Worm (Caenorhabditis elegans) whole organism, mixed stage, embryonic: ENCODE data around the gene C25B8.8.
A peak's percentile ranks its signal among the peaks of the same experiment; 100 is the strongest.

Source experiments
- M03D4.4 ChIP-seq: sonication (generic microtip); optimal IDR thresholded peaks from 2 replicates; lab custom pipeline; 2017; ENCODE audit warnings: mild to moderate bottlenecking, missing genetic modification characterization, missing compliant biosample characterization
- bed-3 ChIP-seq: fragments of 200-800 bp; sonication (Bioruptor generic); optimal IDR thresholded peaks from 3 replicates; lab custom pipeline; 2018; ENCODE audit warnings: mild to moderate bottlenecking, missing genetic modification characterization, moderate library complexity, missing compliant biosample characterization
- blmp-1 ChIP-seq: fragments of 150-350 bp; optimal IDR thresholded peaks from 2 replicates; lab custom pipeline; 2014; ENCODE audit warnings: missing biosample characterization, missing genetic modification characterization
- ceh-39 ChIP-seq: fragments of 150-350 bp; optimal IDR thresholded peaks from 2 replicates; lab custom pipeline; 2014; ENCODE audit warnings: missing biosample characterization, missing genetic modification characterization
- ceh-43 ChIP-seq: fragments of 200-800 bp; sonication (Bioruptor generic); optimal IDR thresholded peaks from 2 replicates; lab custom pipeline; 2018; ENCODE audit warnings: mild to moderate bottlenecking, missing genetic modification characterization, moderate library complexity, missing compliant biosample characterization
- ceh-83 ChIP-seq: fragments of 200-800 bp; sonication (Bioruptor generic); optimal IDR thresholded peaks from 2 replicates; lab custom pipeline; 2018; ENCODE audit warnings: mild to moderate bottlenecking, missing genetic modification characterization, missing compliant biosample characterization
- ces-1 ChIP-seq: fragments of 150-350 bp; optimal IDR thresholded peaks from 2 replicates; lab custom pipeline; 2014; ENCODE audit warnings: missing biosample characterization, missing genetic modification reagents, missing genetic modification characterization
- cnd-1 ChIP-seq: fragments of 200-800 bp; sonication (Bioruptor generic); optimal IDR thresholded peaks from 2 replicates; lab custom pipeline; 2018; ENCODE audit warnings: mild to moderate bottlenecking, missing genetic modification characterization, missing compliant biosample characterization
- drap-1 ChIP-seq: fragments of 200-800 bp; sonication (Bioruptor generic); optimal IDR thresholded peaks from 3 replicates; lab custom pipeline; 2018; ENCODE audit warnings: mild to moderate bottlenecking, missing genetic modification characterization, missing compliant biosample characterization
- elt-1 ChIP-seq: sonication (generic microtip); optimal IDR thresholded peaks from 2 replicates; lab custom pipeline; 2017; ENCODE audit warnings: missing genetic modification characterization, mild to moderate bottlenecking, missing compliant biosample characterization, antibody characterized with exemption, moderate library complexity, borderline replicate concordance; ENCODE audit not compliant: insufficient read depth
- elt-3 ChIP-seq: fragments of 150-350 bp; optimal IDR thresholded peaks from 2 replicates; lab custom pipeline; 2014; ENCODE audit warnings: missing biosample characterization, missing genetic modification characterization
- flh-1 ChIP-seq: fragments of 200-800 bp; sonication (Bioruptor generic); optimal IDR thresholded peaks from 2 replicates; lab custom pipeline; 2018; ENCODE audit warnings: mild to moderate bottlenecking, missing genetic modification characterization, moderate library complexity, missing compliant biosample characterization
- ham-2 ChIP-seq: fragments of 200-800 bp; sonication (Bioruptor generic); optimal IDR thresholded peaks from 2 replicates; lab custom pipeline; 2018; ENCODE audit warnings: mild to moderate bottlenecking, missing genetic modification characterization, missing compliant biosample characterization
- hlh-1 ChIP-seq: fragments of 150-350 bp; optimal IDR thresholded peaks from 2 replicates; lab custom pipeline; 2014; ENCODE audit warnings: missing biosample characterization, missing genetic modification reagents, missing genetic modification characterization
- lin-13 ChIP-seq: fragments of 150-350 bp; optimal IDR thresholded peaks from 2 replicates; lab custom pipeline; 2014; ENCODE audit warnings: missing biosample characterization, missing genetic modification characterization
- lin-32 ChIP-seq: fragments of 200-800 bp; sonication (Bioruptor generic); optimal IDR thresholded peaks from 2 replicates; lab custom pipeline; 2018; ENCODE audit warnings: mild to moderate bottlenecking, missing genetic modification characterization, missing compliant biosample characterization
- lsy-2 ChIP-seq: fragments of 150-350 bp; optimal IDR thresholded peaks from 2 replicates; lab custom pipeline; 2014; ENCODE audit warnings: missing biosample characterization, missing genetic modification characterization
- mab-5 ChIP-seq: fragments of 150-350 bp; optimal IDR thresholded peaks from 2 replicates; lab custom pipeline; 2014; ENCODE audit warnings: missing biosample characterization, missing genetic modification characterization
- mep-1 ChIP-seq: fragments of 150-350 bp; optimal IDR thresholded peaks from 2 replicates; lab custom pipeline; 2017; ENCODE audit warnings: missing biosample characterization, missing genetic modification reagents, missing genetic modification characterization, inconsistent platforms
- mls-2 ChIP-seq: sonication (generic microtip); optimal IDR thresholded peaks from 2 replicates; lab custom pipeline; 2016; ENCODE audit warnings: mild to moderate bottlenecking, missing genetic modification characterization, moderate library complexity, missing compliant biosample characterization
- nhr-12 ChIP-seq: fragments of 150-350 bp; optimal IDR thresholded peaks from 2 replicates; lab custom pipeline; 2014; ENCODE audit warnings: missing biosample characterization, missing genetic modification characterization
- nhr-2 ChIP-seq: fragments of 150-350 bp; optimal IDR thresholded peaks from 2 replicates; lab custom pipeline; 2014; ENCODE audit warnings: missing biosample characterization, missing genetic modification characterization
- nhr-237 ChIP-seq: fragments of 150-350 bp; optimal IDR thresholded peaks from 2 replicates; lab custom pipeline; 2014; ENCODE audit warnings: missing biosample characterization, missing genetic modification characterization
- nhr-28 ChIP-seq: fragments of 150-350 bp; optimal IDR thresholded peaks from 2 replicates; lab custom pipeline; 2014; ENCODE audit warnings: missing biosample characterization, missing genetic modification characterization
- pha-4 ChIP-seq: fragments of 150-350 bp; optimal IDR thresholded peaks from 2 replicates; lab custom pipeline; 2018; ENCODE audit warnings: missing biosample characterization, missing genetic modification reagents, missing genetic modification characterization
- sem-2 ChIP-seq: fragments of 200-800 bp; sonication (Bioruptor generic); optimal IDR thresholded peaks from 2 replicates; lab custom pipeline; 2018; ENCODE audit warnings: mild to moderate bottlenecking, missing genetic modification characterization, missing compliant biosample characterization
- snpc-4 ChIP-seq: fragments of 150-350 bp; optimal IDR thresholded peaks from 2 replicates; lab custom pipeline; 2014; ENCODE audit warnings: missing biosample characterization, missing genetic modification characterization
- sptf-1 ChIP-seq: sonication (generic microtip); optimal IDR thresholded peaks from 2 replicates; lab custom pipeline; 2017; ENCODE audit warnings: mild to moderate bottlenecking, missing genetic modification characterization, moderate library complexity, missing compliant biosample characterization
- tbx-8 ChIP-seq: fragments of 200-800 bp; sonication (Bioruptor generic); optimal IDR thresholded peaks from 2 replicates; lab custom pipeline; 2018; ENCODE audit warnings: mild to moderate bottlenecking, missing genetic modification characterization, moderate library complexity, missing compliant biosample characterization
- unc-120 ChIP-seq: sonication (generic microtip); optimal IDR thresholded peaks from 2 replicates; lab custom pipeline; 2017; ENCODE audit warnings: missing genetic modification characterization, missing compliant biosample characterization; ENCODE audit not compliant: poor library complexity, severe bottlenecking
- unc-39 ChIP-seq: fragments of 150-350 bp; optimal IDR thresholded peaks from 2 replicates; lab custom pipeline; 2014; ENCODE audit warnings: missing biosample characterization, missing genetic modification characterization
- unc-62 ChIP-seq: fragments of 150-350 bp; optimal IDR thresholded peaks from 2 replicates; lab custom pipeline; 2014; ENCODE audit warnings: missing biosample characterization, missing genetic modification reagents, missing genetic modification characterization
- zip-8 ChIP-seq: fragments of 150-350 bp; optimal IDR thresholded peaks from 2 replicates; lab custom pipeline; 2014; ENCODE audit warnings: missing biosample characterization, missing genetic modification characterization
- ztf-11 ChIP-seq: fragments of 150-350 bp; optimal IDR thresholded peaks from 2 replicates; lab custom pipeline; 2014; ENCODE audit warnings: missing biosample characterization, missing genetic modification characterization

The C25B8.8 gene

DNA sequence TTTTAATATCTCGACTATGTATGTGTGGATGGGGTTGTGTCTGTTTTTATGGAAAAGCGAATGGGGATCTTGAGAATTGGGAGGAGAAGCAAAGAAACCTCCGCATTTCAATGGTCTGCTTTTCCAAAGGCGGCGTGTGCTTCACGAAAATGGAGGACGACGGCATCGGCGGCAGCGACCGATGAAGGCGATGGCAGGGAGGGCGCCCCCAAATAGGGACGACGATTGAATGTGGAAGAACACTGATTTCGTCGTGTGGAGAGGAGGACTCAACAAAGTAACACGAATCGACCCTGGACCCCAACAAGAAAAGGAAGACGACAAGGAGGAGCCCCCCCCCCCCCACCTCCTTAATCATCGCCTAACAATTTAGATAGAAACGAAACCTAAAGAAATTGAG, 36.8 kb upstream of the C25B8.8 start:
- TF ChIP-seq ceh-39 (no peak), sptf-1 (tag; lab: Kevin White, UChicago) (no peak), ceh-43 (GFP tag; lab: Kevin White, UChicago) (no peak), snpc-4 (tag; lab: Kevin White, UChicago) (no peak), ceh-83 (no peak), lin-13 (tag; lab: Kevin White, UChicago) (no peak), pha-4 (tag; lab: Kevin White, UChicago) (no peak), lsy-2 (tag; lab: Kevin White, UChicago) (no peak), mep-1 (tag; lab: Kevin White, UChicago) (no peak), cnd-1 (tag; lab: Kevin White, UChicago) (no peak), bed-3 (GFP tag; lab: Kevin White, UChicago) (no peak), M03D4.4 (no peak), zip-8 (no peak)

DNA sequence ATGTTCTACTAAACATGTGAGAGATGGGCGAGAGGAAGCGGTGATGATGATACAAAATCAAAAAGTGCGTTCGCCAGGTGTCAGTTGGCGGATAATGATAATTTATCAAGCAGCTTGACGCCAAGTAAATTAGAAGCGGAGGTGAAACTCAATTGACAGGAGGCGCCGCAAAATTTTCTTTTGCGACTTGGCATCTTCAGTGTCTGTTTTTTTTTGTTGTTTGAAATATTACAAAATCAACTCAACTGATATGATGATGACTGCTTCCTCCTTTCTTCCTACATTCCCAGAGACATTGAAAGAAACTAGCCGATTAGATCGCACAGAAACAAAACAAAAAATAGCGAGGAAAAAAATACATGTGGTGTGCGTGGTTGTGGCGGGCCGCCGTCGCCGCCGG, 33.8 kb upstream of the C25B8.8 start:
- TF ChIP-seq sem-2 (GFP tag; lab: Kevin White, UChicago), result no peak
- no peak for TF ChIP-seq blmp-1
- peak; percentile 33 for TF ChIP-seq hlh-1 (tag; lab: Kevin White, UChicago)
- TF ChIP-seq ceh-83, result no peak
- no peak for TF ChIP-seq flh-1
- no peak for TF ChIP-seq snpc-4 (tag; lab: Kevin White, UChicago)
- TF ChIP-seq unc-62 (GFP tag; lab: Kevin White, UChicago), result peak; percentile 1

DNA sequence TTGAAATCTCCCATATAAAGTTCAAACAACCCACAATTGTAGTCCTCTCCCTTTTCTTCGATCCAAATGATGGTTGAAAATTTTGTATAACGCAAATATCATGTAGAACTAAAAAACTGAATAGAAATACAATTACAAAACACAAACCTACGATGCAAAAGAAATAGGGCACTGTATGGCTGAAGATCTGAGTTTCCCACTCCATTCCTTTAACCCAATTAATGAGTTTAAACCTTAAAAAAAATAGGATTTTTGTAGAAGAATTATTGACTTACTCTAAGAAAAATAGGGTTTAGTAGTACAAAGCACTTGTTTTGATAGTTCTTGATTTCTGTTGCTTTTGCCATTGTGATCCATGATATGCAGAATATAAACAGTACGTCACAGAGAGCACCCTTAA, 26.4 kb upstream of the C25B8.8 start:
- no peak for TF ChIP-seq mep-1 (tag; lab: Kevin White, UChicago)
- TF ChIP-seq hlh-1 (tag; lab: Kevin White, UChicago), result no peak
- no peak for TF ChIP-seq zip-8

DNA sequence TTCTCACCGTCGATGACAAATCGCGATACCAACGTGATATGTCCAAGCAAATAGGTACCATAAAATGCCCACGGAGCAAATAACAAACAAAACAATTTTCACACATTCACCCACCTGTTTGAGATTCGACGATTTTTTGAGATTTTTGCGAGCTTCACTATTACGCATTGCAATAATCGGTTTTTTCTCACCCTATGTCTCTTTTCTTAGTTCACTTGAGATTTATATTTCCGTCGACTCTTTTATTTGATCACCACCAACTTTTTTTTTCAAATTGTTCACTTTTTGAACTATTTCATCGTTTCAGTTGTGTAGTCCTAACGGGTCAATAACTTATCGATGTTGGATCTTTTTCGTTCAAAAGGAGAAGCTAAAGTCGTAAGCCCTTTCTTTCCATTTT, 21.3 kb upstream of the C25B8.8 start, which contains the start of gene fbxl-4:
Gene fbxl-4 (plus strand): TSS at position 301 of the 400 bp plus-strand sequence.
- TF ChIP-seq tbx-8, result no peak
- TF ChIP-seq drap-1, result no peak
- TF ChIP-seq nhr-28 (tag; lab: Kevin White, UChicago), result no peak
- no peak for TF ChIP-seq hlh-1 (tag; lab: Kevin White, UChicago)
- TF ChIP-seq lin-32 (GFP tag; lab: Kevin White, UChicago), result no peak
- TF ChIP-seq mls-2 (tag; lab: Kevin White, UChicago), result no peak
- no peak for TF ChIP-seq pha-4 (tag; lab: Kevin White, UChicago)
- no peak for TF ChIP-seq nhr-12
- TF ChIP-seq lsy-2 (tag; lab: Kevin White, UChicago), result no peak
- no peak for TF ChIP-seq elt-1
- TF ChIP-seq ceh-39, result no peak
- TF ChIP-seq bed-3 (GFP tag; lab: Kevin White, UChicago), result no peak
- no peak for TF ChIP-seq mep-1 (tag; lab: Kevin White, UChicago)
- TF ChIP-seq sem-2 (GFP tag; lab: Kevin White, UChicago), result no peak
- TF ChIP-seq ceh-43 (GFP tag; lab: Kevin White, UChicago), result no peak
- no peak for TF ChIP-seq nhr-237 (tag; lab: Kevin White, UChicago)
- TF ChIP-seq cnd-1 (tag; lab: Kevin White, UChicago), result no peak

DNA sequence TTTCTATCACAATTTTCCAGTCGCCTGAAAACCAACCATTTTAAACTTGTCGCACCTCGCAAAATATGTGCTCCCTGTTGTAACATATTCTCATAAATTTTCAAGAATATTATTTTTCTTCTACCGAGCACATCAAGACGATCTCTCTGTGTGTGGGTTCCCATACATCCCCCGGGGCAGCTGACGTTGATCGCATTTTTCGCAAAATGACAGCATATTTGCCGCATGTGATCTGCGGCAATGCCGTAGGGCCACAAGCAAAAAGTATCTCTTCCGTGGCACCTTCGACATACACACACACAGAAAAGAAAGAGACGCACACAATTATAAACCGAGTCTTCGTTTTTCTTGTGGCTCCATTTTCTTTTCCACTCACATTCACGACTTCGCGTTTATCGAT, 18.1 kb upstream of the C25B8.8 start:
- TF ChIP-seq ceh-83 (no peak), hlh-1 (tag; lab: Kevin White, UChicago) (peak; percentile 79), unc-120 (tag; lab: Kevin White, UChicago) (peak; percentile 57), nhr-237 (tag; lab: Kevin White, UChicago) (no peak), pha-4 (tag; lab: Kevin White, UChicago) (no peak), unc-62 (GFP tag; lab: Kevin White, UChicago) (peak; percentile 41), bed-3 (GFP tag; lab: Kevin White, UChicago) (no peak)

DNA sequence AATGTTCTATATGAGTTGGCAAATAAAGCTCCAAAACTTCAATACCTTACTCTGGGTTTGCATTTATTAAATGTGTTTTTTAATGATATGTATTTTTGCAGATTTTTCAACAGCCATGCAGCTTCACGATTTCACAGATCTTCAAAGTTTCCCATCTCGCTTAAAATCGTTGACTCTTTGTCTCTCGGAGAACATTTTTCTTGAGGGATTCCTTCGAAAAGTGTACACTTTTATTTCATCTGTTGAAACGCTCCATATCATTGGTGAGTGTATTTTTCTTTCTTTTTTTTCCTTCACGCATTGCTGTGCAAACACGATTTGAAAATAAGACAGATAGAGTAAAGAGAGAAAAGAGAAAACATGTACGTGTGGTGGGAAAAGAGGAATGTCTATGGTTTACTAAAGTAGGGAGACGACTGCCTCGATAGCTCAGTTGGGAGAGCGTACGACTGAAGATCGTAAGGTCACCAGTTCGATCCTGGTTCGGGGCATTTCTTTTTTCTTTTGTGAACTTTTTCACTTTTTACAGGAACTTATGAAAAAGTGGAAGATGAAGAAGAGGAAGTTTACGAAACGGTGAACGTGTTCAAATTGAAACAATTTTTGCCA, 16.5 kb upstream of the C25B8.8 start:
- TF ChIP-seq nhr-237 (tag; lab: Kevin White, UChicago), result peak; percentile 43
- no peak for TF ChIP-seq mab-5 (tag; lab: Kevin White, UChicago)
- TF ChIP-seq nhr-12, result no peak
- TF ChIP-seq sem-2 (GFP tag; lab: Kevin White, UChicago), result peak; percentile 78
- TF ChIP-seq flh-1, result peak; percentile 57
- TF ChIP-seq hlh-1 (tag; lab: Kevin White, UChicago), result peak; percentile 55
- peak; percentile 94 for TF ChIP-seq sptf-1 (tag; lab: Kevin White, UChicago)
- TF ChIP-seq elt-1, result no peak
- peak; percentile 91 for TF ChIP-seq drap-1
- peak; percentile 84 for TF ChIP-seq bed-3 (GFP tag; lab: Kevin White, UChicago)
- TF ChIP-seq nhr-2 (tag; lab: Kevin White, UChicago), result no peak
- no peak for TF ChIP-seq M03D4.4
- TF ChIP-seq zip-8, result no peak
- peak; percentile 93 for TF ChIP-seq ceh-83
- TF ChIP-seq lsy-2 (tag; lab: Kevin White, UChicago), result peak; percentile 28
- TF ChIP-seq mls-2 (tag; lab: Kevin White, UChicago), result peak; percentile 95
- peak; percentile 12 for TF ChIP-seq pha-4 (tag; lab: Kevin White, UChicago)
- peak; percentile 43 for TF ChIP-seq nhr-28 (tag; lab: Kevin White, UChicago)
- TF ChIP-seq ztf-11 (tag; lab: Kevin White, UChicago), result no peak
- TF ChIP-seq ceh-43 (GFP tag; lab: Kevin White, UChicago), result peak; percentile 74
- no peak for TF ChIP-seq lin-13 (tag; lab: Kevin White, UChicago)
- TF ChIP-seq ces-1 (GFP tag; lab: Kevin White, UChicago), result peak; percentile 52
- TF ChIP-seq ham-2 (GFP tag; lab: Kevin White, UChicago), result peak; percentile 76
- peak; percentile 54 for TF ChIP-seq unc-62 (GFP tag; lab: Kevin White, UChicago)
- no peak for TF ChIP-seq elt-3
- peak; percentile 19 for TF ChIP-seq unc-39 (tag; lab: Kevin White, UChicago)
- TF ChIP-seq unc-120 (tag; lab: Kevin White, UChicago), result peak; percentile 87
- peak; percentile 43 for TF ChIP-seq mep-1 (tag; lab: Kevin White, UChicago)
